Fruit fly (Drosophila melanogaster) whole organism, embryonic: ENCODE results near the gene dome.

Experiments
- Asciz ChIP-seq: fragments of 200-800 bp; sonication (Bioruptor generic); optimal IDR thresholded peaks from 2 replicates; lab custom pipeline; 2017; ENCODE audit warnings: missing biosample characterization, mild to moderate bottlenecking, missing genetic modification characterization, missing genetic modification reagents
- Atf6 ChIP-seq: fragments of 200-800 bp; sonication (Bioruptor generic); IDR thresholded peaks from 2 replicates; pipeline ENCODE4 v1.3.6; 2022; ENCODE audit warnings: missing biosample characterization, missing genetic modification characterization
- B-H2 ChIP-seq: fragments of 200-800 bp; sonication (Bioruptor generic); optimal IDR thresholded peaks from 2 replicates; lab custom pipeline; 2018; ENCODE audit warnings: missing biosample characterization, mild to moderate bottlenecking, missing genetic modification characterization
- Bgb ChIP-seq: fragments of 200-800 bp; sonication (Bioruptor generic); IDR thresholded peaks from 2 replicates; pipeline ENCODE4 v1.3.6; 2022; ENCODE audit warnings: missing biosample characterization, missing genetic modification characterization; ENCODE audit not compliant: partially characterized antibody
- CG10959 ChIP-seq: fragments of 200-800 bp; sonication (Bioruptor generic); IDR thresholded peaks from 2 replicates; pipeline ENCODE4 v1.3.6; 2022; ENCODE audit warnings: missing biosample characterization, missing genetic modification characterization
- CG12236 ChIP-seq: fragments of 200-800 bp; sonication (Bioruptor generic); optimal IDR thresholded peaks from 2 replicates; lab custom pipeline; 2016; ENCODE audit warnings: missing biosample characterization, missing genetic modification characterization
- CG13296 ChIP-seq: fragments of 200-800 bp; sonication (Bioruptor generic); optimal IDR thresholded peaks from 3 replicates; lab custom pipeline; 2018; ENCODE audit warnings: missing biosample characterization, mild to moderate bottlenecking, missing genetic modification characterization
- CG13894 ChIP-seq: fragments of 200-800 bp; sonication (Bioruptor generic); optimal IDR thresholded peaks from 3 replicates; lab custom pipeline; 2018; ENCODE audit warnings: missing biosample characterization, mild to moderate bottlenecking, missing genetic modification characterization, moderate library complexity
- CG14710 ChIP-seq: fragments of 200-800 bp; sonication (Bioruptor generic); optimal IDR thresholded peaks from 3 replicates; lab custom pipeline; 2019; ENCODE audit warnings: missing biosample characterization, mild to moderate bottlenecking, missing genetic modification characterization, moderate library complexity
- CG1603 ChIP-seq: fragments of 200-800 bp; sonication (Bioruptor generic); optimal IDR thresholded peaks from 2 replicates; lab custom pipeline; 2019; ENCODE audit warnings: missing biosample characterization, mild to moderate bottlenecking, missing genetic modification characterization, moderate library complexity
- CG16813 ChIP-seq: fragments of 200-800 bp; sonication (Bioruptor generic); IDR thresholded peaks from 3 replicates; pipeline ENCODE4 v1.3.6; 2022; ENCODE audit warnings: missing biosample characterization, missing genetic modification characterization; ENCODE audit not compliant: partially characterized antibody
- CG17361 ChIP-seq: fragments of 200-800 bp; sonication (Bioruptor generic); IDR thresholded peaks from 3 replicates; pipeline ENCODE4 v1.3.6; 2022; ENCODE audit warnings: missing biosample characterization, missing genetic modification characterization
- CG18599 ChIP-seq: fragments of 200-800 bp; sonication (Bioruptor generic); optimal IDR thresholded peaks from 3 replicates; lab custom pipeline; 2017; ENCODE audit warnings: missing biosample characterization, missing genetic modification characterization, mild to moderate bottlenecking, moderate library complexity, missing genetic modification reagents
- CG18764 ChIP-seq: fragments of 200-800 bp; sonication (Bioruptor generic); optimal IDR thresholded peaks from 3 replicates; lab custom pipeline; 2016; ENCODE audit warnings: missing biosample characterization, missing genetic modification characterization
- CG2129 ChIP-seq: fragments of 200-800 bp; sonication (Bioruptor generic); IDR thresholded peaks from 2 replicates; pipeline ENCODE4 v1.3.6; 2022; ENCODE audit warnings: missing biosample characterization, missing genetic modification characterization; ENCODE audit not compliant: partially characterized antibody
- CG31224 ChIP-seq: fragments of 200-800 bp; sonication (Bioruptor generic); IDR thresholded peaks from 2 replicates; pipeline ENCODE4 v1.3.6; 2022; ENCODE audit warnings: missing biosample characterization, missing genetic modification characterization
- CG32767 ChIP-seq: fragments of 200-800 bp; sonication (Bioruptor generic); IDR thresholded peaks from 2 replicates; pipeline ENCODE4 v1.3.6; 2022; ENCODE audit warnings: missing biosample characterization, missing genetic modification characterization
- CG4328 ChIP-seq: fragments of 200-800 bp; sonication (Bioruptor generic); optimal IDR thresholded peaks from 3 replicates; lab custom pipeline; 2017; ENCODE audit warnings: missing biosample characterization, missing genetic modification reagents, missing genetic modification characterization
- CG7372 ChIP-seq: fragments of 200-800 bp; sonication (Bioruptor generic); IDR thresholded peaks from 2 replicates; pipeline ENCODE4 v1.3.6; 2022; ENCODE audit warnings: missing biosample characterization, missing genetic modification characterization
- CG7786 ChIP-seq: fragments of 200-800 bp; sonication (Bioruptor generic); optimal IDR thresholded peaks from 2 replicates; lab custom pipeline; 2016; ENCODE audit warnings: missing biosample characterization, missing genetic modification characterization
- CG7963 ChIP-seq: fragments of 200-800 bp; sonication (Bioruptor generic); IDR thresholded peaks from 3 replicates; pipeline ENCODE4 v1.3.6; 2022; ENCODE audit warnings: missing biosample characterization, missing genetic modification characterization; ENCODE audit not compliant: partially characterized antibody
- CTCF ChIP-seq: fragments of 200-800 bp; sonication (Bioruptor generic); optimal IDR thresholded peaks from 2 replicates; lab custom pipeline; 2017; ENCODE audit warnings: missing biosample characterization, mild to moderate bottlenecking, missing genetic modification characterization, moderate library complexity
- Doc3 ChIP-seq: fragments of 200-800 bp; sonication (Bioruptor generic); IDR thresholded peaks from 3 replicates; pipeline ENCODE4 v1.3.6; 2022; ENCODE audit warnings: missing biosample characterization, missing genetic modification characterization; ENCODE audit not compliant: partially characterized antibody
- ERR ChIP-seq: fragments of 200-800 bp; sonication (Bioruptor generic); optimal IDR thresholded peaks from 2 replicates; lab custom pipeline; 2016; ENCODE audit warnings: missing biosample characterization, missing genetic modification characterization
- H2.0 ChIP-seq: fragments of 200-800 bp; sonication (Bioruptor generic); IDR thresholded peaks from 2 replicates; pipeline ENCODE4 v1.3.6; 2022; ENCODE audit warnings: missing biosample characterization, missing genetic modification characterization
- HLHmδ ChIP-seq: fragments of 200-800 bp; sonication (Bioruptor generic); optimal IDR thresholded peaks from 2 replicates; lab custom pipeline; 2018; ENCODE audit warnings: missing biosample characterization, mild to moderate bottlenecking, missing genetic modification characterization, moderate library complexity
- Mad ChIP-seq: fragments of 200-800 bp; sonication (Bioruptor generic); optimal IDR thresholded peaks from 2 replicates; lab custom pipeline; 2016; ENCODE audit warnings: missing biosample characterization, missing genetic modification characterization
- Med ChIP-seq: fragments of 200-800 bp; sonication (Bioruptor generic); peaks from one replicate; lab custom pipeline; 2016; ENCODE audit warnings: missing biosample characterization, missing genetic modification characterization, mild to moderate bottlenecking, inconsistent platforms, moderate library complexity
- Pdp1 ChIP-seq, 2 experiments: fragments of 200-800 bp; sonication (Bioruptor generic); optimal IDR thresholded peaks; 3 replicates each; lab custom pipeline; 2016; ENCODE audit warnings: missing biosample characterization in 2 of 2, missing genetic modification characterization in 2 of 2, mild to moderate bottlenecking in 1 of 2, moderate library complexity in 1 of 2
- Scr ChIP-seq: fragments of 200-800 bp; sonication (Bioruptor generic); IDR thresholded peaks from 2 replicates; pipeline ENCODE4 v1.3.6; 2022; ENCODE audit warnings: missing biosample characterization, missing genetic modification characterization; ENCODE audit not compliant: partially characterized antibody
- Six4 ChIP-seq: fragments of 200-800 bp; sonication (Bioruptor generic); optimal IDR thresholded peaks from 2 replicates; lab custom pipeline; 2016; ENCODE audit warnings: missing biosample characterization, missing genetic modification characterization
- Spps ChIP-seq: fragments of 200-800 bp; sonication (Bioruptor generic); optimal IDR thresholded peaks from 2 replicates; lab custom pipeline; 2018; ENCODE audit warnings: missing biosample characterization, mild to moderate bottlenecking, missing genetic modification characterization
- Ssrp ChIP-seq: fragments of 200-800 bp; sonication (Bioruptor generic); optimal IDR thresholded peaks from 2 replicates; lab custom pipeline; 2018; ENCODE audit warnings: missing biosample characterization, mild to moderate bottlenecking, missing genetic modification characterization, moderate library complexity
- Xrp1 ChIP-seq: fragments of 200-800 bp; sonication (Bioruptor generic); IDR thresholded peaks from 2 replicates; pipeline ENCODE4 v1.3.6; 2022; ENCODE audit warnings: missing biosample characterization, missing genetic modification characterization
- YL-1 ChIP-seq: fragments of 200-800 bp; sonication (Bioruptor generic); optimal IDR thresholded peaks from 3 replicates; lab custom pipeline; 2017; ENCODE audit warnings: missing biosample characterization, mild to moderate bottlenecking, missing genetic modification characterization
- ato ChIP-seq: fragments of 200-800 bp; sonication (Bioruptor generic); IDR thresholded peaks from 2 replicates; pipeline ENCODE4 v1.3.6; 2022; ENCODE audit warnings: missing biosample characterization, missing genetic modification characterization; ENCODE audit not compliant: partially characterized antibody
- bbx ChIP-seq: fragments of 200-800 bp; sonication (Bioruptor generic); IDR thresholded peaks from 2 replicates; pipeline ENCODE4 v1.3.6; 2022; ENCODE audit warnings: missing biosample characterization, missing genetic modification characterization; ENCODE audit not compliant: partially characterized antibody
- bcd ChIP-seq: fragments of 200-800 bp; sonication (Bioruptor generic); optimal IDR thresholded peaks from 2 replicates; lab custom pipeline; 2017; ENCODE audit warnings: missing biosample characterization, mild to moderate bottlenecking, missing genetic modification characterization
- cas ChIP-seq: fragments of 200-800 bp; sonication (Bioruptor generic); IDR thresholded peaks from 2 replicates; pipeline ENCODE4 v1.3.6; 2022; ENCODE audit warnings: missing biosample characterization, missing genetic modification characterization
- chif ChIP-seq, 2 experiments: fragments of 200-800 bp; sonication (Bioruptor generic); optimal IDR thresholded peaks; 3 replicates each; lab custom pipeline; 2016; ENCODE audit warnings: missing biosample characterization in 2 of 2, missing genetic modification characterization in 2 of 2
- cwo ChIP-seq: fragments of 200-800 bp; sonication (Bioruptor generic); optimal IDR thresholded peaks from 3 replicates; lab custom pipeline; 2017; ENCODE audit warnings: missing biosample characterization, missing genetic modification characterization, mild to moderate bottlenecking, moderate library complexity, missing genetic modification reagents
- danr ChIP-seq: fragments of 200-800 bp; sonication (Bioruptor generic); IDR thresholded peaks from 2 replicates; pipeline ENCODE4 v1.3.6; 2022; ENCODE audit warnings: missing biosample characterization, missing genetic modification characterization
- disco-r ChIP-seq: fragments of 200-800 bp; sonication (Bioruptor generic); optimal IDR thresholded peaks from 2 replicates; lab custom pipeline; 2016; ENCODE audit warnings: missing biosample characterization, missing genetic modification characterization
- ham ChIP-seq: fragments of 200-800 bp; sonication (Bioruptor generic); IDR thresholded peaks from 2 replicates; pipeline ENCODE4 v1.3.6; 2022; ENCODE audit warnings: missing biosample characterization, missing genetic modification characterization
- nerfin-2 ChIP-seq: fragments of 200-800 bp; sonication (Bioruptor generic); IDR thresholded peaks from 2 replicates; pipeline ENCODE4 v1.3.6; 2022; ENCODE audit warnings: missing biosample characterization, missing genetic modification characterization; ENCODE audit not compliant: partially characterized antibody
- pan ChIP-seq, 4 experiments: fragments of >200 bp in 3 of 4; fragments of 200-800 bp in 1 of 4; sonication (Bioruptor generic) in 1 of 4; optimal IDR thresholded peaks in 3 of 4; IDR thresholded peaks in 1 of 4; 2 replicates each; pipeline versions ENCODE4 v1.3.6 to Lab custom; 2017 to 2022; ENCODE audit warnings: missing biosample characterization in 2 of 4, missing genetic modification characterization in 2 of 4, mixed read lengths in 1 of 4
- peb ChIP-seq: fragments of 200-800 bp; sonication (Bioruptor generic); IDR thresholded peaks from 2 replicates; pipeline ENCODE4 v1.3.6; 2022; ENCODE audit warnings: missing biosample characterization, missing genetic modification characterization
- ranshi ChIP-seq: fragments of 200-800 bp; sonication (Bioruptor generic); IDR thresholded peaks from 2 replicates; pipeline ENCODE4 v1.3.6; 2022; ENCODE audit warnings: missing biosample characterization, missing genetic modification characterization
- sna ChIP-seq: fragments of 200-800 bp; sonication (Bioruptor generic); IDR thresholded peaks from 2 replicates; pipeline ENCODE4 v1.3.6; 2022; ENCODE audit warnings: missing biosample characterization, missing genetic modification characterization; ENCODE audit not compliant: partially characterized antibody
- tna ChIP-seq: fragments of 200-800 bp; sonication (Bioruptor generic); IDR thresholded peaks from 2 replicates; pipeline ENCODE4 v1.3.6; 2022; ENCODE audit warnings: missing biosample characterization, missing genetic modification characterization; ENCODE audit not compliant: partially characterized antibody
- z ChIP-seq: fragments of 200-800 bp; sonication (Bioruptor generic); IDR thresholded peaks from 3 replicates; pipeline ENCODE4 v1.3.6; 2022; ENCODE audit warnings: missing biosample characterization, missing genetic modification characterization

The dome gene

DNA sequence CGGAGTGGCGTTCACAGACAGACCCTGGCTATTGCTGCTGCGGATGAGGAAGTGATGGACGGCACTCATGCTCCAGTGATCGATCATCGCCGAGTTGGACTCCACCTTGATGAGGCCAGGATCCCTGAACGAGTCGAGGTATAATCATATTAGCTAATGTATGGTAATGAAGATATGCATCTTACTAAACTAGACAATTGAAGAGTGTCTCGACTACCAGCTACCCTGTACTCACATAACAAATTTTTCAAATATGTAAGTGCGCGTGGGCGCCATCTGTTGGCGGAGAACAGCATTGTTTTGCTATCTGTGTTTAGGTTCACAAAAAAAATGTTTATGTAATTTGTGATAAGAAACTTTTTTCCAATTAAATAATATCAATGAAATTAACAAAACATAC is 4.1 kb downstream of the dome start (continued):
- TF ChIP-seq HLHmδ (GFP tag; lab: Kevin White, UChicago) = no peak
- TF ChIP-seq Ssrp (tag; lab: Kevin White, UChicago) = no peak
- TF ChIP-seq cwo (GFP tag; lab: Kevin White, UChicago) = no peak
- TF ChIP-seq CG7786 (GFP tag; lab: Kevin White, UChicago) = no peak
- 0 out of 2 replicates have a peak, but pooled peaks have one; percentile 35 for TF ChIP-seq bbx (GFP tag; lab: Robert Waterston, UW)
- TF ChIP-seq Six4 (GFP tag; lab: Kevin White, UChicago) = no peak
- TF ChIP-seq chif (GFP tag; optimal IDR thresholded peaks at IDR 0.05; lab: Kevin White, UChicago) = no peak
- peak; percentile 19; the same call in 1 of the 2 replicates for TF ChIP-seq Bgb
- peak in 1 of 2 experiments; percentile 9 for TF ChIP-seq Pdp1 (GFP tag; optimal IDR thresholded peaks at IDR 0.05; lab: Kevin White, UChicago)
- no peak for TF ChIP-seq pan (optimal IDR thresholded peaks at IDR 0.05; lab: Kevin White, UChicago)
- TF ChIP-seq pan (GFP tag; optimal IDR thresholded peaks at IDR 0.05 in 1 of 2, IDR thresholded peaks at IDR 0.05 in 1 of 2) = no peak
- peak; percentile 61 for TF ChIP-seq CG16813
- no peak for TF ChIP-seq CG7372
- no peak for TF ChIP-seq CG4328
- TF ChIP-seq Spps (tag; lab: Kevin White, UChicago) = no peak
- TF ChIP-seq CG17361 (GFP tag; lab: Robert Waterston, UW) = no peak
- no peak for TF ChIP-seq bcd
- TF ChIP-seq CG13894 (tag; lab: Kevin White, UChicago) = no peak
- no peak for TF ChIP-seq CG32767 (GFP tag; lab: Robert Waterston, UW)
- peak; percentile 50; the same call in 1 of the 2 replicates for TF ChIP-seq tna (GFP tag; lab: Robert Waterston, UW)
- peak; percentile 16; the same call in 1 of the 2 replicates for TF ChIP-seq ato (GFP tag; lab: Robert Waterston, UW)
- TF ChIP-seq sna (GFP tag; lab: Robert Waterston, UW) = no peak
- peak; percentile 45 for TF ChIP-seq Scr (GFP tag; lab: Robert Waterston, UW)
- no peak for TF ChIP-seq CG18764 (GFP tag; lab: Kevin White, UChicago)
- peak; percentile 33; the same call in 1 of the 2 replicates for TF ChIP-seq nerfin-2
- no peak for TF ChIP-seq cas (GFP tag; lab: Robert Waterston, UW)
- TF ChIP-seq ERR (GFP tag; lab: Kevin White, UChicago) = no peak
- TF ChIP-seq peb (GFP tag; lab: Robert Waterston, UW) = no peak
- peak; percentile 86 for TF ChIP-seq CTCF (GFP tag; lab: Kevin White, UChicago)
- TF ChIP-seq Asciz (GFP tag; lab: Kevin White, UChicago) = no peak
- TF ChIP-seq CG7963 (GFP tag; lab: Robert Waterston, UW) = peak; percentile 13; the same call in 1 of the 3 replicates
- TF ChIP-seq Mad = no peak
- TF ChIP-seq CG14710 (tag; lab: Kevin White, UChicago) = no peak
- TF ChIP-seq ranshi (GFP tag; lab: Robert Waterston, UW) = no peak
- no peak for TF ChIP-seq B-H2 (GFP tag; lab: Kevin White, UChicago)
- no peak for TF ChIP-seq CG12236
- no peak for TF ChIP-seq H2.0 (GFP tag; lab: Robert Waterston, UW)
- no peak for TF ChIP-seq YL-1 (GFP tag; lab: Kevin White, UChicago)
- TF ChIP-seq, all 482 proteins: peak for 17

DNA sequence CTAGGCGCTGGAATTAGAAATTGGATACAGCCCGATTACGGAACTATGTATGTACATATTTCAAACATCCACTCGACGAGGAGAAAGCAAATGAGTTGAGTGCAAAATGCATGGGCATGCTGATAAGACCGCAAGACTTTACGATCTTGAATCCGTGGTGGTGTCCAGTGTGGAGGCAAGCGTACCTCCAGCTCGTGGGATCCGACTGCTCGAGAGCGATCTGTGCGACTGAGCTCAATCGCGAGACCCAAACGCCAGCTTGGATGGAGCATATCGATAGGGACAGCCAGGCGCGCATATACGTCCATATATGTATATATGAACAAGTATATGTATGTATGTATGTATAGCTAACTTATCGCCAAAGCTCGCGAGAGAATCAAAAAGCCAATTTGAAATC is 7.7 kb downstream of the dome start, which contains the start of gene et:
Gene et (minus strand): TSS at position 230 of the 400 bp plus-strand sequence.
- TF ChIP-seq CG18599 (GFP tag; lab: Kevin White, UChicago) = no peak
- no peak for TF ChIP-seq CG2129
- TF ChIP-seq Xrp1 (GFP tag; lab: Robert Waterston, UW) = no peak
- TF ChIP-seq CG1603 (tag; lab: Kevin White, UChicago) = no peak
- TF ChIP-seq CG13296 (GFP tag; lab: Kevin White, UChicago) = no peak
- TF ChIP-seq CG31224 = no peak
- TF ChIP-seq danr (GFP tag; lab: Robert Waterston, UW) = no peak
- TF ChIP-seq bcd = no peak
- TF ChIP-seq CG10959 (GFP tag; lab: Robert Waterston, UW) = no peak
- TF ChIP-seq Doc3 (GFP tag; lab: Robert Waterston, UW) = no peak
- TF ChIP-seq Atf6 (GFP tag; lab: Robert Waterston, UW) = no peak
- TF ChIP-seq z (GFP tag; lab: Robert Waterston, UW) = peak; percentile 58; the same call in 1 of the 3 replicates
- peak; percentile 26 for TF ChIP-seq Med (GFP tag; lab: Kevin White, UChicago)
- no peak for TF ChIP-seq ham (GFP tag; lab: Robert Waterston, UW)
- TF ChIP-seq disco-r (GFP tag; lab: Kevin White, UChicago) = no peak
